Fruit fly (Drosophila melanogaster) whole organism, pupa: ENCODE measurements around the gene Cyp316a1.

ENCODE experiments used
- CG10348 ChIP-seq: fragments of 200-800 bp; sonication (Bioruptor generic); IDR thresholded peaks from 2 replicates; pipeline ENCODE4 v1.3.6; 2022; ENCODE audit warnings: missing biosample characterization, missing genetic modification characterization
- CG12605 ChIP-seq: fragments of 200-800 bp; sonication (Bioruptor generic); IDR thresholded peaks from 2 replicates; pipeline ENCODE4 v1.3.6; 2022; ENCODE audit warnings: missing biosample characterization, missing genetic modification characterization
- CG13204 ChIP-seq: fragments of 200-800 bp; sonication (Bioruptor generic); optimal IDR thresholded peaks from 2 replicates; lab custom pipeline; 2018; ENCODE audit warnings: missing biosample characterization, mild to moderate bottlenecking, missing genetic modification characterization, moderate library complexity
- CG14655 ChIP-seq: fragments of 200-800 bp; sonication (Bioruptor generic); optimal IDR thresholded peaks from 3 replicates; lab custom pipeline; 2017; ENCODE audit warnings: mild to moderate bottlenecking, missing biosample characterization, missing genetic modification reagents, missing genetic modification characterization
- CG15710 ChIP-seq: fragments of 200-800 bp; sonication (Bioruptor generic); optimal IDR thresholded peaks from 2 replicates; lab custom pipeline; 2018; ENCODE audit warnings: missing biosample characterization, mild to moderate bottlenecking, missing genetic modification characterization, moderate library complexity
- CG17806 ChIP-seq: fragments of 200-800 bp; sonication (Bioruptor generic); optimal IDR thresholded peaks from 2 replicates; lab custom pipeline; 2018; ENCODE audit warnings: missing biosample characterization, mild to moderate bottlenecking, missing genetic modification characterization, moderate library complexity
- CG32121 ChIP-seq: fragments of 200-800 bp; sonication (Bioruptor generic); IDR thresholded peaks from 2 replicates; pipeline ENCODE4 v1.3.6; 2022; ENCODE audit warnings: missing biosample characterization, missing genetic modification characterization
- CG34367 ChIP-seq: fragments of 200-800 bp; sonication (Bioruptor generic); optimal IDR thresholded peaks from 2 replicates; lab custom pipeline; 2018; ENCODE audit warnings: missing biosample characterization, mild to moderate bottlenecking, missing genetic modification characterization
- CG4496 ChIP-seq: fragments of 200-800 bp; sonication (Bioruptor generic); IDR thresholded peaks from 3 replicates; pipeline ENCODE4 v1.3.6; 2022; ENCODE audit warnings: missing biosample characterization, missing genetic modification characterization
- CG8159 ChIP-seq: fragments of 200-800 bp; sonication (Bioruptor generic); optimal IDR thresholded peaks from 3 replicates; lab custom pipeline; 2018; ENCODE audit warnings: missing biosample characterization, mild to moderate bottlenecking, missing genetic modification characterization, moderate library complexity
- CG8301 ChIP-seq: fragments of 200-800 bp; sonication (Bioruptor generic); optimal IDR thresholded peaks from 2 replicates; lab custom pipeline; 2018; ENCODE audit warnings: missing biosample characterization, mild to moderate bottlenecking, missing genetic modification characterization
- CG9948 ChIP-seq: fragments of 200-800 bp; sonication (Bioruptor generic); optimal IDR thresholded peaks from 2 replicates; lab custom pipeline; 2018; ENCODE audit warnings: missing biosample characterization, mild to moderate bottlenecking, missing genetic modification characterization, moderate library complexity
- D1 ChIP-seq: fragments of 200-800 bp; sonication (Bioruptor generic); optimal IDR thresholded peaks from 2 replicates; lab custom pipeline; 2018; ENCODE audit warnings: missing biosample characterization, mild to moderate bottlenecking, missing genetic modification characterization, moderate library complexity
- EcR ChIP-seq: fragments of 200-800 bp; sonication (Bioruptor generic); optimal IDR thresholded peaks from 3 replicates; lab custom pipeline; 2019; ENCODE audit warnings: missing biosample characterization, missing genetic modification characterization, mild to moderate bottlenecking, moderate library complexity, missing genetic modification reagents
- Ets98B ChIP-seq: fragments of 200-800 bp; sonication (Bioruptor generic); IDR thresholded peaks from 2 replicates; pipeline ENCODE4 v1.3.6; 2022; ENCODE audit warnings: missing biosample characterization, missing genetic modification characterization
- Pif1A ChIP-seq: fragments of 200-800 bp; sonication (Bioruptor generic); optimal IDR thresholded peaks from 3 replicates; lab custom pipeline; 2016; ENCODE audit warnings: missing biosample characterization, missing genetic modification characterization
- Pif1B ChIP-seq: fragments of 200-800 bp; sonication (Bioruptor generic); optimal IDR thresholded peaks from 3 replicates; lab custom pipeline; 2016; ENCODE audit warnings: missing biosample characterization, missing genetic modification characterization
- Snoo ChIP-seq: fragments of 200-800 bp; sonication (Bioruptor generic); optimal IDR thresholded peaks from 3 replicates; lab custom pipeline; 2017; ENCODE audit warnings: missing biosample characterization, mild to moderate bottlenecking, missing genetic modification characterization, inconsistent platforms
- fd96Ca ChIP-seq: fragments of 200-800 bp; sonication (Bioruptor generic); IDR thresholded peaks from 3 replicates; pipeline ENCODE4 v1.3.6; 2022; ENCODE audit warnings: missing biosample characterization, missing genetic modification characterization
- gl ChIP-seq: fragments of 200-800 bp; sonication (Bioruptor generic); optimal IDR thresholded peaks from 2 replicates; lab custom pipeline; 2018; ENCODE audit warnings: missing biosample characterization, mild to moderate bottlenecking, missing genetic modification characterization
- rn ChIP-seq: fragments of 200-800 bp; sonication (Bioruptor generic); IDR thresholded peaks from 2 replicates; pipeline ENCODE4 v1.3.6; 2022; ENCODE audit warnings: missing biosample characterization, missing genetic modification characterization

The Cyp316a1 gene

dm6 chr3L:7518351-7519102 lies 26.9 kb downstream of the Cyp316a1 start, which contains the start of gene ltl:
TSS of gene ltl (plus strand) at chr3L:7518997.
- TF ChIP-seq D1 (tag; lab: Kevin White, UChicago) (no peak), Pif1B (GFP tag; lab: Kevin White, UChicago) (peak; percentile 1)

- no peak for TF ChIP-seq fd96Ca (GFP tag; lab: Robert Waterston, UW)
- no peak for TF ChIP-seq Pif1B (GFP tag; lab: Kevin White, UChicago)
- TF ChIP-seq Pif1A, result no peak
- TF ChIP-seq CG34367 (tag; lab: Kevin White, UChicago), result no peak
- no peak for TF ChIP-seq CG15710 (tag; lab: Kevin White, UChicago)
- TF ChIP-seq D1 (tag; lab: Kevin White, UChicago), result no peak
- TF ChIP-seq CG10348 (GFP tag; lab: Robert Waterston, UW), result no peak
- no peak for TF ChIP-seq CG8301 (tag; lab: Kevin White, UChicago)
- TF ChIP-seq CG17806 (tag; lab: Kevin White, UChicago), result no peak
- no peak for TF ChIP-seq EcR (GFP tag; lab: Kevin White, UChicago)
- TF ChIP-seq CG32121 (GFP tag; lab: Robert Waterston, UW), result no peak
- no peak for TF ChIP-seq gl (tag; lab: Kevin White, UChicago)
- TF ChIP-seq rn (GFP tag; lab: Robert Waterston, UW), result no peak
These were observed 27.6 kb downstream of the Cyp316a1 start for dm6 chr3L:7519219-7519618.

dm6 chr3L:7520619-7521018 lies 29.0 kb downstream of the Cyp316a1 start:
- TF ChIP-seq D1 (tag; lab: Kevin White, UChicago) (no peak), CG12605 (GFP tag; lab: Robert Waterston, UW) (no peak), gl (tag; lab: Kevin White, UChicago) (no peak), EcR (GFP tag; lab: Kevin White, UChicago) (peak; percentile 13)

- TF ChIP-seq CG10348 (GFP tag; lab: Robert Waterston, UW) (no peak), CG9948 (tag; lab: Kevin White, UChicago) (no peak), CG8301 (tag; lab: Kevin White, UChicago) (peak; percentile 1), CG34367 (tag; lab: Kevin White, UChicago) (no peak), gl (tag; lab: Kevin White, UChicago) (no peak), CG17806 (tag; lab: Kevin White, UChicago) (peak; percentile 14)
These were observed 30.2 kb downstream of the Cyp316a1 start for dm6 chr3L:7521847-7522246.

- TF ChIP-seq CG8301 (tag; lab: Kevin White, UChicago) (no peak), rn (GFP tag; lab: Robert Waterston, UW) (no peak), Pif1A (no peak), CG17806 (tag; lab: Kevin White, UChicago) (no peak), CG8159 (tag; lab: Kevin White, UChicago) (no peak), Pif1B (GFP tag; lab: Kevin White, UChicago) (no peak), Ets98B (GFP tag; lab: Robert Waterston, UW) (no peak), CG15710 (tag; lab: Kevin White, UChicago) (no peak), CG12605 (GFP tag; lab: Robert Waterston, UW) (no peak), EcR (GFP tag; lab: Kevin White, UChicago) (no peak), Snoo (tag; lab: Kevin White, UChicago) (no peak), CG14655 (no peak)
These were observed 36.2 kb downstream of the Cyp316a1 start for dm6 chr3L:7527661-7528379.

dm6 chr3L:7528380-7529080 lies 36.9 kb downstream of the Cyp316a1 start, which contains the start of gene lqf:
TSS of gene lqf (plus strand) at chr3L:7528780.
- TF ChIP-seq Snoo (tag; lab: Kevin White, UChicago) (no peak), CG32121 (GFP tag; lab: Robert Waterston, UW) (no peak), CG4496 (GFP tag; lab: Robert Waterston, UW) (peak; percentile 6; the same call in 1 of the 3 replicates), CG34367 (tag; lab: Kevin White, UChicago) (no peak), CG8159 (tag; lab: Kevin White, UChicago) (peak; percentile 3), D1 (tag; lab: Kevin White, UChicago) (no peak), Ets98B (GFP tag; lab: Robert Waterston, UW) (no peak), Pif1A (peak; percentile 20), CG10348 (GFP tag; lab: Robert Waterston, UW) (no peak), CG8301 (tag; lab: Kevin White, UChicago) (no peak), Pif1B (GFP tag; lab: Kevin White, UChicago) (peak; percentile 20), EcR (GFP tag; lab: Kevin White, UChicago) (no peak), CG13204 (no peak), fd96Ca (GFP tag; lab: Robert Waterston, UW) (0 out of 3 replicates have a peak, but pooled peaks have one; percentile 7), CG15710 (tag; lab: Kevin White, UChicago) (peak; percentile 3), rn (GFP tag; lab: Robert Waterston, UW) (no peak), gl (tag; lab: Kevin White, UChicago) (no peak), CG12605 (GFP tag; lab: Robert Waterston, UW) (no peak)
